Worm (Caenorhabditis elegans): Measurements from ENCODE around the gene C29H12.6.

Gene C29H12.6

DNA sequence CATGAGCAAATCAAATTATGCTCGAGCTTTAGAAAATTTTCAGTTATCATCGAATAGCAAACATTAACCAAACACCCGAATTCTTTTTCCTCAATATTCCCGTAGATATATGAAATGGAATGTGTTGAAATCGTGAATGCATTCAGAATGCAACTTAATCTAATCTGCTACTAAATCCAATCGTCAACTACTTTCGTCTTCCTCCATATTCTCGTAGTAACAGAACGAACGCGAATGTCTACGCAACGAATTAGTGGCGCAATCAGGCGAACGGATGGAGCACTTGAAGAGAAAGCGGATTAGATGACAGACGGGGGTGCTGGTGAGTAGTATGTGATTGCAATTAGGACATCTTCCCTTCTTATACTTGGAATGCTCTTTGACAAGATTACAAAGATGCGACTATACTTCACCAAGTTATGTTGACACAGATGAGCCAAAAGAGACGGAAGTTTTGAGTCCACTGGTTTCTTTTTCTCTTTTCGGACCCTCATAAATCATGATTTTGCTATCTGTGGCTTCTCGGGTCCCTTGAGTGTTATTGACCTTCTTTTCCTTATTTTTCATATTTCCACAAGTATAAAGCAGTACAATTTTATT lies 4.1 kb downstream of the C29H12.6 start:
- TF ChIP-seq ceh-27 (GFP tag; optimal IDR thresholded peaks at IDR 0.05) (peak; percentile 21), egl-44 (GFP tag; IDR thresholded peaks at IDR 0.05) (no peak)

DNA sequence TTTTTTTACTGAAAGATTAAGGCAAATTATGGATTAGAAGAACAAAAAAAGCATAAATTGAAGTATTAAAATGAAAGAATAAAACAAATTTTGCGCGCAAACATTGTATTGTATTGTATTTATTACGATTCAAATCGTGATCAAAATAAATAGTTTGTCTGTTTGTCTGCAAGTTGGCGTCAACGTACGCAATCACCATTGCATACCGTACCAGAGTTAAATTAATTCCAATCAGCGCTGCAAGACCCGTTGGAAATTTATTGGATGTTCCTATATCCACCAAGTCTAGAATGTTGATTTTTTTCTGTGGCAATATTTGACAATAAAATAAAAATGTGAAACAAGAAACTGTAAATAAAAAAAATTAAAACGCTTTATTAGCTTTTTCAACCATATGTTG lies 4.9 kb downstream of the C29H12.6 start, which contains the start of gene heri-1:
Gene heri-1 (minus strand): TSS at position 8 of the 400 bp plus-strand sequence.
- TF ChIP-seq mel-28 (tag; optimal IDR thresholded peaks at IDR 0.05; ENCODE audit: borderline replicate concordance) (no peak), lin-26 (GFP tag; IDR thresholded peaks at IDR 0.05) (no peak), nhr-27 (tag; optimal IDR thresholded peaks at IDR 0.05) (no peak), T07F8.4 (tag; optimal IDR thresholded peaks at IDR 0.05) (no peak), C17E4.6 (GFP tag; IDR thresholded peaks at IDR 0.05) (no peak), madf-3 (GFP tag; IDR thresholded peaks at IDR 0.05) (no peak), dox-1 (GFP tag; IDR thresholded peaks at IDR 0.05) (peak; percentile 18; the same call in 1 of the 2 replicates), nhr-179 (tag; optimal IDR thresholded peaks at IDR 0.05) (no peak), ZK185.1 (tag; optimal IDR thresholded peaks at IDR 0.05; ENCODE audit: poor library complexity, severe bottlenecking) (no peak), dpl-1 (GFP tag; optimal IDR thresholded peaks at IDR 0.05) (peak; percentile 26), D2030.7 (GFP tag; IDR thresholded peaks at IDR 0.05) (peak; percentile 66), T26A5.8 (tag; optimal IDR thresholded peaks at IDR 0.05) (no peak), nhr-80 (tag; optimal IDR thresholded peaks at IDR 0.05) (no peak), xnd-1 (tag; optimal IDR thresholded peaks at IDR 0.05) (peak; percentile 46), Y56A3A.18 (GFP tag; IDR thresholded peaks at IDR 0.05) (no peak), lsl-1 (GFP tag; optimal IDR thresholded peaks at IDR 0.05) (peak; percentile 91), egl-18 (GFP tag; IDR thresholded peaks at IDR 0.05) (no peak), mcd-1 (GFP tag; IDR thresholded peaks at IDR 0.05) (no peak), madf-6 (GFP tag; IDR thresholded peaks at IDR 0.05) (peak; percentile 79), ztf-6 (GFP tag; IDR thresholded peaks at IDR 0.05) (no peak), die-1 (tag; optimal IDR thresholded peaks at IDR 0.05) (no peak), madf-10 (tag; optimal IDR thresholded peaks at IDR 0.05) (no peak), snpc-3.4 (tag; optimal IDR thresholded peaks at IDR 0.05) (no peak), ztf-26 (tag; optimal IDR thresholded peaks at IDR 0.05) (no peak), B0336.3 (GFP tag; IDR thresholded peaks at IDR 0.05) (no peak), efl-1 (GFP tag; optimal IDR thresholded peaks at IDR 0.05) (peak; percentile 38), nfyb-1 (GFP tag; IDR thresholded peaks at IDR 0.05) (no peak), F33H1.4 (GFP tag; IDR thresholded peaks at IDR 0.05) (peak; percentile 83), madf-8 (GFP tag; conservative IDR thresholded peaks at IDR 0.05) (peak; percentile 70), Y95B8A.8 (GFP tag; IDR thresholded peaks at IDR 0.05) (no peak), zim-3 (tag; optimal IDR thresholded peaks at IDR 0.05) (no peak), bed-2 (GFP tag; IDR thresholded peaks at IDR 0.05) (no peak), snpc-1.1 (tag; optimal IDR thresholded peaks at IDR 0.05; ENCODE audit: insufficient read depth) (no peak), ceh-79 (tag; optimal IDR thresholded peaks at IDR 0.05) (no peak), F49E8.2 (tag; optimal IDR thresholded peaks at IDR 0.05; ENCODE audit: insufficient read depth) (peak; percentile 38), sdz-38 (tag; optimal IDR thresholded peaks at IDR 0.05) (no peak), cebp-2 (GFP tag; IDR thresholded peaks at IDR 0.05) (no peak), K11D2.4 (GFP tag; IDR thresholded peaks at IDR 0.05) (no peak), hlh-26 (GFP tag; conservative IDR thresholded peaks at IDR 0.05) (no peak), egrh-3 (GFP tag; IDR thresholded peaks at IDR 0.05) (no peak), ceh-40 (GFP tag; IDR thresholded peaks at IDR 0.05) (no peak), atf-7 (tag; optimal IDR thresholded peaks at IDR 0.05) (no peak), F10E7.11 (tag; optimal IDR thresholded peaks at IDR 0.05) (no peak), ceh-91 (GFP tag; IDR thresholded peaks at IDR 0.05) (peak; percentile 75), attf-6 (GFP tag; IDR thresholded peaks at IDR 0.05) (no peak), lin-54 (GFP tag; optimal IDR thresholded peaks at IDR 0.05) (peak; percentile 3)
